Fruit fly (Drosophila melanogaster) whole organism, embryonic: ENCODE data around the gene Rbp4.

Experiments used
- Atf6 ChIP-seq: fragments of 200-800 bp; sonication (Bioruptor generic); IDR thresholded peaks from 2 replicates; pipeline ENCODE4 v1.3.6; 2022; ENCODE audit warnings: missing biosample characterization, missing genetic modification characterization
- CG10431 ChIP-seq: fragments of 200-800 bp; sonication (Bioruptor generic); optimal IDR thresholded peaks from 3 replicates; lab custom pipeline; 2018; ENCODE audit warnings: missing biosample characterization, mild to moderate bottlenecking, missing genetic modification characterization
- CG11695 ChIP-seq: fragments of 200-800 bp; sonication (Bioruptor generic); IDR thresholded peaks from 3 replicates; pipeline ENCODE4 v1.3.6; 2022; ENCODE audit warnings: missing biosample characterization, missing genetic modification characterization
- CG12299 ChIP-seq: fragments of 200-800 bp; sonication (Bioruptor generic); optimal IDR thresholded peaks from 2 replicates; lab custom pipeline; 2018; ENCODE audit warnings: missing biosample characterization, mild to moderate bottlenecking, missing genetic modification characterization
- CG12659 ChIP-seq: fragments of 200-800 bp; sonication (Bioruptor generic); optimal IDR thresholded peaks from 3 replicates; lab custom pipeline; 2017; ENCODE audit warnings: mild to moderate bottlenecking, missing biosample characterization, missing genetic modification reagents, missing genetic modification characterization
- CG13287 ChIP-seq: fragments of 200-800 bp; sonication (Bioruptor generic); IDR thresholded peaks from 2 replicates; pipeline ENCODE4 v1.3.6; 2022; ENCODE audit warnings: missing biosample characterization, missing genetic modification characterization; ENCODE audit not compliant: partially characterized antibody
- CG14710 ChIP-seq: fragments of 200-800 bp; sonication (Bioruptor generic); optimal IDR thresholded peaks from 3 replicates; lab custom pipeline; 2019; ENCODE audit warnings: missing biosample characterization, mild to moderate bottlenecking, missing genetic modification characterization, moderate library complexity
- CG15514 ChIP-seq: fragments of 200-800 bp; sonication (Bioruptor generic); optimal IDR thresholded peaks from 3 replicates; lab custom pipeline; 2017; ENCODE audit warnings: missing biosample characterization, missing genetic modification characterization, mild to moderate bottlenecking, moderate library complexity, missing genetic modification reagents
- CG17359 ChIP-seq: fragments of 200-800 bp; sonication (Bioruptor generic); optimal IDR thresholded peaks from 3 replicates; lab custom pipeline; 2018; ENCODE audit warnings: missing biosample characterization, mild to moderate bottlenecking, missing genetic modification characterization, moderate library complexity
- CG2202 ChIP-seq: fragments of 200-800 bp; sonication (Bioruptor generic); optimal IDR thresholded peaks from 2 replicates; lab custom pipeline; 2018; ENCODE audit warnings: missing biosample characterization, mild to moderate bottlenecking, missing genetic modification characterization
- CG30403 ChIP-seq: fragments of 200-800 bp; sonication (Bioruptor generic); optimal IDR thresholded peaks from 3 replicates; lab custom pipeline; 2016; ENCODE audit warnings: missing biosample characterization, missing genetic modification characterization
- CG32767 ChIP-seq: fragments of 200-800 bp; sonication (Bioruptor generic); IDR thresholded peaks from 2 replicates; pipeline ENCODE4 v1.3.6; 2022; ENCODE audit warnings: missing biosample characterization, missing genetic modification characterization
- CG33213 ChIP-seq: fragments of 200-800 bp; sonication (Bioruptor generic); optimal IDR thresholded peaks from 3 replicates; lab custom pipeline; 2016; ENCODE audit warnings: missing biosample characterization, missing genetic modification characterization
- CG34422 ChIP-seq: fragments of 200-800 bp; sonication (Bioruptor generic); IDR thresholded peaks from 3 replicates; pipeline ENCODE4 v1.3.6; 2022; ENCODE audit warnings: missing biosample characterization, missing genetic modification characterization
- CG4820 ChIP-seq: fragments of 200-800 bp; sonication (Bioruptor generic); optimal IDR thresholded peaks from 3 replicates; lab custom pipeline; 2016; ENCODE audit warnings: missing biosample characterization, missing genetic modification characterization
- CG7372 ChIP-seq: fragments of 200-800 bp; sonication (Bioruptor generic); IDR thresholded peaks from 2 replicates; pipeline ENCODE4 v1.3.6; 2022; ENCODE audit warnings: missing biosample characterization, missing genetic modification characterization
- CG7928 ChIP-seq: fragments of 200-800 bp; sonication (Bioruptor generic); optimal IDR thresholded peaks from 2 replicates; lab custom pipeline; 2017; ENCODE audit warnings: missing biosample characterization, mild to moderate bottlenecking, missing genetic modification characterization
- CG9215 ChIP-seq: fragments of 200-800 bp; sonication (Bioruptor generic); IDR thresholded peaks from 2 replicates; pipeline ENCODE4 v1.3.6; 2022; ENCODE audit warnings: missing biosample characterization, missing genetic modification characterization
- Dip3 ChIP-seq: fragments of 200-800 bp; sonication (Bioruptor generic); optimal IDR thresholded peaks from 3 replicates; lab custom pipeline; 2016; ENCODE audit warnings: missing biosample characterization, missing genetic modification characterization
- Eip74EF ChIP-seq, 2 experiments: fragments of 200-800 bp in 1 of 2; fragments of >200 bp in 1 of 2; sonication (Bioruptor generic) in 1 of 2; optimal IDR thresholded peaks; 2 replicates each; lab custom pipeline; 2017 to 2019; ENCODE audit warnings: missing biosample characterization in 2 of 2, missing genetic modification characterization in 2 of 2, mild to moderate bottlenecking in 1 of 2, moderate library complexity in 1 of 2
- Fer1 ChIP-seq: fragments of 200-800 bp; sonication (Bioruptor generic); optimal IDR thresholded peaks from 2 replicates; lab custom pipeline; 2017; ENCODE audit warnings: missing biosample characterization, mild to moderate bottlenecking, missing genetic modification characterization
- Fer2 ChIP-seq: fragments of 200-800 bp; sonication (Bioruptor generic); optimal IDR thresholded peaks from 2 replicates; lab custom pipeline; 2018; ENCODE audit warnings: missing biosample characterization, mild to moderate bottlenecking, missing genetic modification characterization, moderate library complexity
- H2.0 ChIP-seq: fragments of 200-800 bp; sonication (Bioruptor generic); IDR thresholded peaks from 2 replicates; pipeline ENCODE4 v1.3.6; 2022; ENCODE audit warnings: missing biosample characterization, missing genetic modification characterization
- HLH3B ChIP-seq: fragments of 200-800 bp; sonication (Bioruptor generic); IDR thresholded peaks from 2 replicates; pipeline ENCODE4 v1.3.6; 2022; ENCODE audit warnings: missing biosample characterization, missing genetic modification characterization
- HLHmδ ChIP-seq: fragments of 200-800 bp; sonication (Bioruptor generic); optimal IDR thresholded peaks from 2 replicates; lab custom pipeline; 2018; ENCODE audit warnings: missing biosample characterization, mild to moderate bottlenecking, missing genetic modification characterization, moderate library complexity
- HmgZ ChIP-seq: fragments of 200-800 bp; sonication (Bioruptor generic); optimal IDR thresholded peaks from 2 replicates; lab custom pipeline; 2018; ENCODE audit warnings: missing biosample characterization, mild to moderate bottlenecking, missing genetic modification characterization
- Ptx1 ChIP-seq: fragments of 200-800 bp; sonication (Bioruptor generic); IDR thresholded peaks from 2 replicates; pipeline ENCODE4 v1.3.6; 2022; ENCODE audit warnings: missing biosample characterization, missing genetic modification characterization
- TFAM ChIP-seq: fragments of 200-800 bp; sonication (Bioruptor generic); optimal IDR thresholded peaks from 2 replicates; lab custom pipeline; 2017; ENCODE audit warnings: missing biosample characterization, missing genetic modification characterization, inconsistent platforms
- Tbp ChIP-seq: fragments of >200 bp; optimal IDR thresholded peaks from 2 replicates; lab custom pipeline; 2018; ENCODE audit warnings: missing biosample characterization, missing genetic modification characterization
- Xrp1 ChIP-seq: fragments of 200-800 bp; sonication (Bioruptor generic); IDR thresholded peaks from 2 replicates; pipeline ENCODE4 v1.3.6; 2022; ENCODE audit warnings: missing biosample characterization, missing genetic modification characterization
- btn ChIP-seq: fragments of 200-800 bp; sonication (Bioruptor generic); optimal IDR thresholded peaks from 2 replicates; lab custom pipeline; 2016; ENCODE audit warnings: missing biosample characterization, missing genetic modification characterization
- chif ChIP-seq, 2 experiments: fragments of 200-800 bp; sonication (Bioruptor generic); optimal IDR thresholded peaks; 3 replicates each; lab custom pipeline; 2016; ENCODE audit warnings: missing biosample characterization in 2 of 2, missing genetic modification characterization in 2 of 2
- dati ChIP-seq: fragments of 200-800 bp; sonication (Bioruptor generic); IDR thresholded peaks from 2 replicates; pipeline ENCODE4 v1.3.6; 2022; ENCODE audit warnings: missing biosample characterization, missing genetic modification characterization
- disco-r ChIP-seq: fragments of 200-800 bp; sonication (Bioruptor generic); optimal IDR thresholded peaks from 2 replicates; lab custom pipeline; 2016; ENCODE audit warnings: missing biosample characterization, missing genetic modification characterization
- en ChIP-seq: fragments of 200-800 bp; sonication (Bioruptor generic); optimal IDR thresholded peaks from 2 replicates; lab custom pipeline; 2016; ENCODE audit warnings: missing biosample characterization, missing genetic modification characterization
- esg ChIP-seq: fragments of 200-800 bp; sonication (Bioruptor generic); conservative IDR thresholded peaks from 2 replicates; pipeline ENCODE4 v1.3.6; 2022; ENCODE audit warnings: missing biosample characterization, missing genetic modification characterization
- eve ChIP-seq, 2 experiments: fragments of >200 bp; optimal IDR thresholded peaks; 2 replicates each; lab custom pipeline; 2017; ENCODE audit warnings: missing biosample characterization in 2 of 2, missing genetic modification characterization in 2 of 2
- exex ChIP-seq: fragments of 200-800 bp; sonication (Bioruptor generic); optimal IDR thresholded peaks from 4 replicates; lab custom pipeline; 2018; ENCODE audit warnings: missing biosample characterization, mild to moderate bottlenecking, missing genetic modification characterization, moderate library complexity
- eyg ChIP-seq: fragments of 200-800 bp; sonication (Bioruptor generic); optimal IDR thresholded peaks from 3 replicates; lab custom pipeline; 2016; ENCODE audit warnings: missing biosample characterization, missing genetic modification characterization
- gcm ChIP-seq: fragments of 200-800 bp; sonication (Bioruptor generic); optimal IDR thresholded peaks from 2 replicates; lab custom pipeline; 2019; ENCODE audit warnings: missing biosample characterization, mild to moderate bottlenecking, missing genetic modification characterization, moderate library complexity
- gsb ChIP-seq: fragments of 200-800 bp; sonication (Bioruptor generic); IDR thresholded peaks from 2 replicates; pipeline ENCODE4 v1.3.6; 2022; ENCODE audit warnings: missing biosample characterization, missing genetic modification characterization
- ind ChIP-seq: fragments of 200-800 bp; sonication (Bioruptor generic); optimal IDR thresholded peaks from 3 replicates; lab custom pipeline; 2016; ENCODE audit warnings: missing biosample characterization, missing genetic modification characterization
- tap ChIP-seq: fragments of 200-800 bp; optimal IDR thresholded peaks from 3 replicates; lab custom pipeline; 2019; ENCODE audit warnings: missing biosample characterization, mild to moderate bottlenecking, missing genetic modification characterization, moderate library complexity
- tgo ChIP-seq: fragments of 200-800 bp; sonication (Bioruptor generic); IDR thresholded peaks from 3 replicates; pipeline ENCODE4 v1.3.6; 2022; ENCODE audit warnings: missing biosample characterization, missing genetic modification characterization
- toy ChIP-seq: fragments of 200-800 bp; sonication (Bioruptor generic); IDR thresholded peaks from 2 replicates; pipeline ENCODE4 v1.3.6; 2022; ENCODE audit warnings: missing biosample characterization, missing genetic modification characterization
- trh ChIP-seq: fragments of 200-800 bp; sonication (Bioruptor generic); optimal IDR thresholded peaks from 2 replicates; lab custom pipeline; 2016; ENCODE audit warnings: missing biosample characterization, missing genetic modification characterization
- usp ChIP-seq: fragments of >200 bp; optimal IDR thresholded peaks from 2 replicates; lab custom pipeline; 2017; ENCODE audit warnings: missing biosample characterization, missing genetic modification characterization
- z ChIP-seq: fragments of 200-800 bp; sonication (Bioruptor generic); IDR thresholded peaks from 3 replicates; pipeline ENCODE4 v1.3.6; 2022; ENCODE audit warnings: missing biosample characterization, missing genetic modification characterization
- zen2 ChIP-seq: fragments of 200-800 bp; sonication (Bioruptor generic); IDR thresholded peaks from 3 replicates; pipeline ENCODE4 v1.3.6; 2022; ENCODE audit warnings: missing biosample characterization, missing genetic modification characterization; ENCODE audit not compliant: partially characterized antibody

Gene Rbp4

dm6 chr3R:13659865-13660738 is 3.9 kb upstream of the Rbp4 start, which contains the start of gene Hrb87F (continued):
- TF ChIP-seq en (no peak), zen2 (no peak), dati (GFP tag; lab: Robert Waterston, UW) (no peak), z (GFP tag; lab: Robert Waterston, UW) (no peak), btn (no peak), trh (GFP tag; lab: Kevin White, UChicago) (no peak), usp (GFP tag; lab: Kevin White, UChicago) (no peak), CG15514 (GFP tag; lab: Kevin White, UChicago) (peak; percentile 28), Xrp1 (no peak), HLHmδ (GFP tag; lab: Kevin White, UChicago) (peak; percentile 52), CG17359 (tag; lab: Kevin White, UChicago) (peak; percentile 55), eve (GFP tag; optimal IDR thresholded peaks at IDR 0.05; lab: Kevin White, UChicago) (no peak), Eip74EF (GFP tag; optimal IDR thresholded peaks at IDR 0.05; lab: Kevin White, UChicago) (no peak), CG30403 (GFP tag; lab: Kevin White, UChicago) (no peak), gsb (GFP tag; lab: Robert Waterston, UW) (no peak), CG2202 (no peak), CG10431 (GFP tag; lab: Kevin White, UChicago) (no peak), gcm (GFP tag; lab: Kevin White, UChicago) (no peak), CG34422 (peak; percentile 81; the same call in 1 of the 3 replicates), chif (GFP tag; optimal IDR thresholded peaks at IDR 0.05; lab: Kevin White, UChicago) (no peak), tgo (no peak), TFAM (GFP tag; lab: Kevin White, UChicago) (no peak), CG9215 (GFP tag; lab: Robert Waterston, UW) (peak; percentile 12; the same call in 1 of the 2 replicates), CG11695 (GFP tag; lab: Robert Waterston, UW) (no peak), Atf6 (GFP tag; lab: Robert Waterston, UW) (no peak), CG33213 (GFP tag; lab: Kevin White, UChicago) (no peak), Fer2 (tag; lab: Kevin White, UChicago) (no peak), ind (no peak), Dip3 (GFP tag; lab: Kevin White, UChicago) (no peak), CG12299 (peak; percentile 41), CG7928 (no peak), CG32767 (GFP tag; lab: Robert Waterston, UW) (no peak), HmgZ (tag; lab: Kevin White, UChicago) (no peak), disco-r (GFP tag; lab: Kevin White, UChicago) (no peak), HLH3B (no peak; the same call in 1 of the 2 replicates), toy (no peak), CG12659 (peak; percentile 82), CG14710 (no peak), Ptx1 (GFP tag; lab: Robert Waterston, UW) (peak; percentile 29; the same call in 1 of the 2 replicates), CG7372 (GFP tag; lab: Robert Waterston, UW) (no peak), Fer1 (no peak), H2.0 (GFP tag; lab: Robert Waterston, UW) (no peak), eyg (GFP tag; lab: Kevin White, UChicago) (no peak), tap (tag; lab: Kevin White, UChicago) (no peak), CG13287 (GFP tag; lab: Robert Waterston, UW) (no peak), CG4820 (GFP tag; lab: Kevin White, UChicago) (no peak), esg (GFP tag; lab: Robert Waterston, UW) (0 out of 2 replicates have a peak, but pooled peaks have one; percentile 19), exex (tag; lab: Kevin White, UChicago) (no peak), Tbp (no peak)
